Fruit fly (Drosophila melanogaster) whole organism, embryonic: Measurements from ENCODE around the gene CG1847.
A peak's percentile ranks its signal among the peaks of the same experiment; 100 is the strongest.

Source experiments
- ATbp ChIP-seq: fragments of 200-800 bp; sonication (Bioruptor generic); optimal IDR thresholded peaks from 2 replicates; lab custom pipeline; 2017; ENCODE audit warnings: missing biosample characterization, mild to moderate bottlenecking, missing genetic modification characterization, missing genetic modification reagents
- B-H1 ChIP-seq: fragments of 200-800 bp; sonication (Bioruptor generic); IDR thresholded peaks from 3 replicates; pipeline ENCODE4 v1.3.6; 2022; ENCODE audit warnings: missing biosample characterization, missing genetic modification characterization
- BEAF-32 ChIP-seq: fragments of 200-800 bp; sonication (Bioruptor generic); optimal IDR thresholded peaks from 3 replicates; lab custom pipeline; 2017; ENCODE audit warnings: missing biosample characterization, missing genetic modification characterization, mild to moderate bottlenecking, moderate library complexity, missing genetic modification reagents
- CG10274 ChIP-seq: fragments of 200-800 bp; sonication (Bioruptor generic); optimal IDR thresholded peaks from 3 replicates; lab custom pipeline; 2017; ENCODE audit warnings: missing biosample characterization, mild to moderate bottlenecking, missing genetic modification characterization
- CG10431 ChIP-seq: fragments of 200-800 bp; sonication (Bioruptor generic); optimal IDR thresholded peaks from 3 replicates; lab custom pipeline; 2018; ENCODE audit warnings: missing biosample characterization, mild to moderate bottlenecking, missing genetic modification characterization
- CG10565 ChIP-seq: fragments of 200-800 bp; sonication (Bioruptor generic); optimal IDR thresholded peaks from 3 replicates; lab custom pipeline; 2016; ENCODE audit warnings: missing biosample characterization, mild to moderate bottlenecking, missing genetic modification characterization
- CG11398 ChIP-seq: fragments of 200-800 bp; sonication (Bioruptor generic); optimal IDR thresholded peaks from 2 replicates; lab custom pipeline; 2016; ENCODE audit warnings: missing biosample characterization, missing genetic modification characterization
- CG11695 ChIP-seq: fragments of 200-800 bp; sonication (Bioruptor generic); IDR thresholded peaks from 3 replicates; pipeline ENCODE4 v1.3.6; 2022; ENCODE audit warnings: missing biosample characterization, missing genetic modification characterization
- CG11723 ChIP-seq: fragments of 200-800 bp; sonication (Bioruptor generic); optimal IDR thresholded peaks from 2 replicates; lab custom pipeline; 2017; ENCODE audit warnings: missing biosample characterization, mild to moderate bottlenecking, missing genetic modification characterization
- CG12299 ChIP-seq: fragments of 200-800 bp; sonication (Bioruptor generic); optimal IDR thresholded peaks from 2 replicates; lab custom pipeline; 2018; ENCODE audit warnings: missing biosample characterization, mild to moderate bottlenecking, missing genetic modification characterization
- CG14710 ChIP-seq: fragments of 200-800 bp; sonication (Bioruptor generic); optimal IDR thresholded peaks from 3 replicates; lab custom pipeline; 2019; ENCODE audit warnings: missing biosample characterization, mild to moderate bottlenecking, missing genetic modification characterization, moderate library complexity
- CG16813 ChIP-seq: fragments of 200-800 bp; sonication (Bioruptor generic); IDR thresholded peaks from 3 replicates; pipeline ENCODE4 v1.3.6; 2022; ENCODE audit warnings: missing biosample characterization, missing genetic modification characterization; ENCODE audit not compliant: partially characterized antibody
- CG17186 ChIP-seq: fragments of 200-800 bp; sonication (Bioruptor generic); optimal IDR thresholded peaks from 3 replicates; lab custom pipeline; 2017; ENCODE audit warnings: missing biosample characterization, missing genetic modification reagents, missing genetic modification characterization
- CG17912 ChIP-seq: fragments of 200-800 bp; sonication (Bioruptor generic); optimal IDR thresholded peaks from 2 replicates; lab custom pipeline; 2018; ENCODE audit warnings: missing biosample characterization, mild to moderate bottlenecking, missing genetic modification characterization
- CG30020 ChIP-seq: fragments of 200-800 bp; optimal IDR thresholded peaks from 2 replicates; lab custom pipeline; 2019; ENCODE audit warnings: missing biosample characterization, mild to moderate bottlenecking, missing genetic modification characterization, moderate library complexity
- CG34224 ChIP-seq: fragments of 200-800 bp; sonication (Bioruptor generic); IDR thresholded peaks from 3 replicates; pipeline ENCODE4 v1.3.6; 2022; ENCODE audit warnings: missing biosample characterization, missing genetic modification characterization; ENCODE audit not compliant: partially characterized antibody
- CG34422 ChIP-seq: fragments of 200-800 bp; sonication (Bioruptor generic); IDR thresholded peaks from 3 replicates; pipeline ENCODE4 v1.3.6; 2022; ENCODE audit warnings: missing biosample characterization, missing genetic modification characterization
- CG6254 ChIP-seq: fragments of 200-800 bp; sonication (Bioruptor generic); optimal IDR thresholded peaks from 3 replicates; lab custom pipeline; 2017; ENCODE audit warnings: mild to moderate bottlenecking, missing biosample characterization, missing genetic modification reagents, missing genetic modification characterization
- CG6813 ChIP-seq: fragments of 200-800 bp; sonication (Bioruptor generic); optimal IDR thresholded peaks from 2 replicates; lab custom pipeline; 2017; ENCODE audit warnings: missing biosample characterization, missing genetic modification characterization, mild to moderate bottlenecking, moderate library complexity, missing genetic modification reagents
- CG8359 ChIP-seq: fragments of 200-800 bp; sonication (Bioruptor generic); optimal IDR thresholded peaks from 2 replicates; lab custom pipeline; 2017; ENCODE audit warnings: missing biosample characterization, mild to moderate bottlenecking, missing genetic modification characterization, borderline replicate concordance
- CG9215 ChIP-seq: fragments of 200-800 bp; sonication (Bioruptor generic); IDR thresholded peaks from 2 replicates; pipeline ENCODE4 v1.3.6; 2022; ENCODE audit warnings: missing biosample characterization, missing genetic modification characterization
- D ChIP-seq, 2 experiments: fragments of 200-800 bp in 1 of 2; fragments of >200 bp in 1 of 2; sonication (Bioruptor generic) in 1 of 2; optimal IDR thresholded peaks; 2 replicates in 1 of 2; 3 replicates in 1 of 2; lab custom pipeline; 2017; ENCODE audit warnings: mild to moderate bottlenecking in 1 of 2, missing biosample characterization in 1 of 2, missing genetic modification characterization in 1 of 2, missing genetic modification reagents in 1 of 2
- Ets97D ChIP-seq: fragments of 200-800 bp; sonication (Bioruptor generic); optimal IDR thresholded peaks from 3 replicates; lab custom pipeline; 2016; ENCODE audit warnings: missing biosample characterization, missing genetic modification characterization
- Hey ChIP-seq: fragments of 200-800 bp; sonication (Bioruptor generic); optimal IDR thresholded peaks from 3 replicates; lab custom pipeline; 2018; ENCODE audit warnings: missing biosample characterization, mild to moderate bottlenecking, missing genetic modification characterization
- Hsf ChIP-seq: fragments of 200-800 bp; sonication (Bioruptor generic); optimal IDR thresholded peaks from 3 replicates; lab custom pipeline; 2016; ENCODE audit warnings: missing biosample characterization, missing genetic modification characterization
- Oli ChIP-seq: fragments of 200-800 bp; sonication (Bioruptor generic); optimal IDR thresholded peaks from 2 replicates; lab custom pipeline; 2018; ENCODE audit warnings: missing biosample characterization, mild to moderate bottlenecking, missing genetic modification characterization, moderate library complexity
- Pdp1 ChIP-seq, 2 experiments: fragments of 200-800 bp; sonication (Bioruptor generic); optimal IDR thresholded peaks; 3 replicates each; lab custom pipeline; 2016; ENCODE audit warnings: missing biosample characterization in 2 of 2, missing genetic modification characterization in 2 of 2, mild to moderate bottlenecking in 1 of 2, moderate library complexity in 1 of 2
- Sry-δ ChIP-seq: fragments of 200-800 bp; sonication (Bioruptor generic); optimal IDR thresholded peaks from 2 replicates; lab custom pipeline; 2016; ENCODE audit warnings: missing biosample characterization, missing genetic modification characterization
- Xrp1 ChIP-seq: fragments of 200-800 bp; sonication (Bioruptor generic); IDR thresholded peaks from 2 replicates; pipeline ENCODE4 v1.3.6; 2022; ENCODE audit warnings: missing biosample characterization, missing genetic modification characterization
- ab ChIP-seq: fragments of 200-800 bp; sonication (Bioruptor generic); optimal IDR thresholded peaks from 2 replicates; lab custom pipeline; 2016; ENCODE audit warnings: missing biosample characterization, missing genetic modification characterization
- ato ChIP-seq: fragments of 200-800 bp; sonication (Bioruptor generic); IDR thresholded peaks from 2 replicates; pipeline ENCODE4 v1.3.6; 2022; ENCODE audit warnings: missing biosample characterization, missing genetic modification characterization; ENCODE audit not compliant: partially characterized antibody
- az2 ChIP-seq: fragments of 200-800 bp; sonication (Bioruptor generic); optimal IDR thresholded peaks from 3 replicates; lab custom pipeline; 2016; ENCODE audit warnings: missing biosample characterization, missing genetic modification characterization
- bsh ChIP-seq, 2 experiments: fragments of 200-800 bp; sonication (Bioruptor generic); optimal IDR thresholded peaks; 2 replicates each; lab custom pipeline; 2017 to 2018; ENCODE audit warnings: mild to moderate bottlenecking in 2 of 2, missing biosample characterization in 2 of 2, missing genetic modification characterization in 2 of 2, moderate library complexity in 1 of 2
- crol ChIP-seq: fragments of 200-800 bp; sonication (Bioruptor generic); IDR thresholded peaks from 2 replicates; pipeline ENCODE4 v1.3.6; 2022; ENCODE audit warnings: missing biosample characterization, missing genetic modification characterization
- cwo ChIP-seq: fragments of 200-800 bp; sonication (Bioruptor generic); optimal IDR thresholded peaks from 3 replicates; lab custom pipeline; 2017; ENCODE audit warnings: missing biosample characterization, missing genetic modification characterization, mild to moderate bottlenecking, moderate library complexity, missing genetic modification reagents
- dmrt99B ChIP-seq: fragments of 200-800 bp; sonication (Bioruptor generic); optimal IDR thresholded peaks from 2 replicates; lab custom pipeline; 2018; ENCODE audit warnings: missing biosample characterization, mild to moderate bottlenecking, missing genetic modification characterization, moderate library complexity
- en ChIP-seq: fragments of 200-800 bp; sonication (Bioruptor generic); optimal IDR thresholded peaks from 2 replicates; lab custom pipeline; 2016; ENCODE audit warnings: missing biosample characterization, missing genetic modification characterization
- gce ChIP-seq: fragments of 200-800 bp; sonication (Bioruptor generic); IDR thresholded peaks from 3 replicates; pipeline ENCODE4 v1.3.6; 2022; ENCODE audit warnings: missing biosample characterization, missing genetic modification characterization
- gsb ChIP-seq: fragments of 200-800 bp; sonication (Bioruptor generic); IDR thresholded peaks from 2 replicates; pipeline ENCODE4 v1.3.6; 2022; ENCODE audit warnings: missing biosample characterization, missing genetic modification characterization
- h ChIP-seq: fragments of >200 bp; optimal IDR thresholded peaks from 2 replicates; lab custom pipeline; 2017
- lbe ChIP-seq: fragments of 200-800 bp; sonication (Bioruptor generic); optimal IDR thresholded peaks from 2 replicates; lab custom pipeline; 2016; ENCODE audit warnings: missing biosample characterization, mild to moderate bottlenecking, missing genetic modification characterization
- peb ChIP-seq: fragments of 200-800 bp; sonication (Bioruptor generic); IDR thresholded peaks from 2 replicates; pipeline ENCODE4 v1.3.6; 2022; ENCODE audit warnings: missing biosample characterization, missing genetic modification characterization
- pum ChIP-seq: fragments of 200-800 bp; sonication (Bioruptor generic); optimal IDR thresholded peaks from 2 replicates; lab custom pipeline; 2016; ENCODE audit warnings: missing biosample characterization, missing genetic modification characterization
- sens ChIP-seq: fragments of 200-800 bp; sonication (Bioruptor generic); peaks from one replicate; lab custom pipeline; 2016; ENCODE audit warnings: missing biosample characterization, missing genetic modification characterization
- sqz ChIP-seq: fragments of 200-800 bp; sonication (Bioruptor generic); optimal IDR thresholded peaks from 3 replicates; lab custom pipeline; 2018; ENCODE audit warnings: missing biosample characterization, mild to moderate bottlenecking, missing genetic modification characterization
- tup ChIP-seq: fragments of 200-800 bp; sonication (Bioruptor generic); optimal IDR thresholded peaks from 2 replicates; lab custom pipeline; 2016; ENCODE audit warnings: missing biosample characterization, mild to moderate bottlenecking, missing genetic modification characterization, moderate library complexity
- wdn ChIP-seq: fragments of 200-800 bp; sonication (Bioruptor generic); IDR thresholded peaks from 2 replicates; pipeline ENCODE4 v1.3.6; 2022; ENCODE audit warnings: missing biosample characterization, missing genetic modification characterization
- wor ChIP-seq: fragments of 200-800 bp; sonication (Bioruptor generic); IDR thresholded peaks from 2 replicates; pipeline ENCODE4 v1.3.6; 2022; ENCODE audit warnings: missing biosample characterization, missing genetic modification characterization
- yki ChIP-seq: fragments of >200 bp; optimal IDR thresholded peaks from 3 replicates; lab custom pipeline; 2018

Gene CG1847

dm6 chrX:11888142-11888541, 19.2 kb downstream of the CG1847 start, which contains the start of gene CG1840 (continued):
- TF ChIP-seq CG30020 (tag; lab: Kevin White, UChicago) (no peak), CG9215 (GFP tag; lab: Robert Waterston, UW) (no peak), wor (GFP tag; lab: Robert Waterston, UW) (no peak)

dm6 chrX:11891682-11892179, 22.8 kb downstream of the CG1847 start, which contains the start of gene sicily:
TSS of gene sicily (plus strand) at chrX:11891732.
- TF ChIP-seq lbe (GFP tag; lab: Kevin White, UChicago), result no peak
- no peak for TF ChIP-seq Xrp1
- TF ChIP-seq Ets97D, result peak; percentile 46
- TF ChIP-seq ato (GFP tag; lab: Robert Waterston, UW), result no peak
- TF ChIP-seq CG10431 (GFP tag; lab: Kevin White, UChicago), result no peak
- TF ChIP-seq Hey (tag; lab: Kevin White, UChicago), result no peak
- TF ChIP-seq Pdp1 (GFP tag; optimal IDR thresholded peaks at IDR 0.05; lab: Kevin White, UChicago), result peak in 1 of 2 experiments; percentile 66
- peak; percentile 37; the same call in 1 of the 3 replicates for TF ChIP-seq CG16813 (GFP tag; lab: Robert Waterston, UW)
- TF ChIP-seq sens (GFP tag; lab: Kevin White, UChicago), result peak; percentile 65
- no peak for TF ChIP-seq CG11398 (GFP tag; lab: Kevin White, UChicago)
- no peak for TF ChIP-seq h (lab: Kevin White, UChicago)
- no peak for TF ChIP-seq cwo (GFP tag; lab: Kevin White, UChicago)
- no peak for TF ChIP-seq ab (GFP tag; lab: Kevin White, UChicago)
- TF ChIP-seq CG34224 (GFP tag; lab: Robert Waterston, UW), result peak; percentile 54; the same call in 1 of the 3 replicates
- no peak for TF ChIP-seq CG10565 (GFP tag; lab: Kevin White, UChicago)
- TF ChIP-seq tup (GFP tag; lab: Kevin White, UChicago), result no peak
- TF ChIP-seq CG14710, result peak; percentile 3
- TF ChIP-seq wdn (GFP tag; lab: Robert Waterston, UW), result no peak
- no peak for TF ChIP-seq ATbp (GFP tag; lab: Kevin White, UChicago)
- no peak for TF ChIP-seq peb (GFP tag; lab: Robert Waterston, UW)
- no peak for TF ChIP-seq CG17912
- TF ChIP-seq CG11723 (GFP tag; lab: Kevin White, UChicago), result no peak
- no peak for TF ChIP-seq bsh (GFP tag; optimal IDR thresholded peaks at IDR 0.05; lab: Kevin White, UChicago)
- TF ChIP-seq gce (GFP tag; lab: Robert Waterston, UW), result no peak
- TF ChIP-seq en (GFP tag; lab: Kevin White, UChicago), result no peak
- TF ChIP-seq CG6254 (GFP tag; lab: Kevin White, UChicago), result no peak
- TF ChIP-seq pum (GFP tag; lab: Kevin White, UChicago), result no peak
- TF ChIP-seq sqz (GFP tag; lab: Kevin White, UChicago), result no peak
- no peak for TF ChIP-seq yki (lab: Kevin White, UChicago)
- TF ChIP-seq BEAF-32 (GFP tag; lab: Kevin White, UChicago), result peak; percentile 41
- TF ChIP-seq CG17186 (GFP tag; lab: Kevin White, UChicago), result peak; percentile 28
- TF ChIP-seq Oli, result no peak
- TF ChIP-seq gsb (GFP tag; lab: Robert Waterston, UW), result no peak
- no peak for TF ChIP-seq CG6813 (GFP tag; lab: Kevin White, UChicago)
- no peak for TF ChIP-seq CG12299 (tag; lab: Kevin White, UChicago)
- TF ChIP-seq az2 (GFP tag; lab: Kevin White, UChicago), result no peak
- peak; percentile 42 for TF ChIP-seq Sry-δ (GFP tag; lab: Kevin White, UChicago)
- no peak for TF ChIP-seq CG11695 (GFP tag; lab: Robert Waterston, UW)
- TF ChIP-seq crol (GFP tag; lab: Robert Waterston, UW), result no peak
- no peak for TF ChIP-seq CG10274 (GFP tag; lab: Kevin White, UChicago)
- TF ChIP-seq CG34422 (GFP tag; lab: Robert Waterston, UW), result peak; percentile 26; the same call in 1 of the 3 replicates
- no peak for TF ChIP-seq D (optimal IDR thresholded peaks at IDR 0.05; lab: Kevin White, UChicago)
- no peak for TF ChIP-seq D (GFP tag; optimal IDR thresholded peaks at IDR 0.05; lab: Kevin White, UChicago)
- no peak for TF ChIP-seq CG8359
- no peak for TF ChIP-seq Hsf (GFP tag; lab: Kevin White, UChicago)
- TF ChIP-seq dmrt99B (tag; lab: Kevin White, UChicago), result no peak
- TF ChIP-seq B-H1, result no peak
